Worm (Caenorhabditis elegans) whole organism, midembryonic: ENCODE data around the gene col-73.

Source experiments
- T22C8.4 ChIP-seq: fragments of 200-800 bp; sonication (Bioruptor generic); IDR thresholded peaks from 2 replicates; pipeline ENCODE4 v1.3.6; 2022; ENCODE audit warnings: missing genetic modification characterization, missing compliant biosample characterization
- cog-1 ChIP-seq: sonication (generic microtip); optimal IDR thresholded peaks from 2 replicates; lab custom pipeline; 2016; ENCODE audit warnings: missing genetic modification characterization, missing compliant biosample characterization
- flt-1 ChIP-seq: fragments of 200-800 bp; sonication (Bioruptor generic); IDR thresholded peaks from 2 replicates; pipeline ENCODE4 v1.3.6; 2022; ENCODE audit warnings: missing genetic modification characterization, missing compliant biosample characterization
- klf-2 ChIP-seq: fragments of 200-800 bp; sonication (Bioruptor generic); conservative IDR thresholded peaks from 2 replicates; pipeline ENCODE4 v1.3.6; 2022; ENCODE audit warnings: missing genetic modification reagents, missing genetic modification characterization, missing compliant biosample characterization
- med-1 ChIP-seq: sonication (generic microtip); optimal IDR thresholded peaks from 2 replicates; lab custom pipeline; 2017; ENCODE audit warnings: missing genetic modification characterization, mild to moderate bottlenecking, missing compliant biosample characterization, antibody characterized with exemption, missing genetic modification reagents; ENCODE audit not compliant: insufficient read depth
- ref-1 ChIP-seq: fragments of 200-800 bp; sonication (Bioruptor generic); conservative IDR thresholded peaks from 2 replicates; pipeline ENCODE4 v1.3.6; 2022; ENCODE audit warnings: missing genetic modification reagents, missing genetic modification characterization, missing compliant biosample characterization
- tab-1 ChIP-seq: fragments of 200-800 bp; sonication (Bioruptor generic); IDR thresholded peaks from 2 replicates; pipeline ENCODE4 v1.3.6; 2022; ENCODE audit warnings: missing genetic modification characterization, missing compliant biosample characterization
- ztf-23 ChIP-seq: fragments of 200-800 bp; sonication (Bioruptor generic); IDR thresholded peaks from 2 replicates; pipeline ENCODE4 v1.3.6; 2022; ENCODE audit warnings: missing genetic modification reagents, missing genetic modification characterization, missing compliant biosample characterization

DNA sequence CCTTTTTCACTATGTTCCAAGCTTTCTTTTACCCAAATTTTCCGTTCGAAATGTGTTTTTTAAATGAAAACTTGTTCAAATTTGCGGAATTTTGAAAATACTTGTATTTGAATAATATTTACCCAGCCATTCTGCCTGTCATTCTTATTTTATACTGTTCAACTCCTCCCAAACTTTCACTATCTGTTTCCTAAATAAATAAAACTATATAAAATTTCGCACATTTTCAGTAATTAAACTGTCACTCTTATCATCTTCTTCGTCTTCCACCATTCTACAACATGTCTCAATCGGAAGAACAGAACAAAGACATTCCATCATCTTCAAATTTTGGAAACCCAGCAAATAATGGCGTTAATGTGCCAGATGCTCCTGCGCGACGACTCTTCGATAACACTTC is 31.8 kb upstream of the col-73 start, which contains the start of gene btbd-10:
- TF ChIP-seq cog-1 (no peak), flt-1 (GFP tag; lab: Robert Waterston, UW) (no peak), tab-1 (GFP tag; lab: Robert Waterston, UW) (no peak), ztf-23 (no peak), med-1 (GFP tag; lab: Kevin White, UChicago) (no peak), T22C8.4 (GFP tag; lab: Robert Waterston, UW) (no peak), ref-1 (no peak), klf-2 (GFP tag; lab: Robert Waterston, UW) (no peak)
